Fruit fly (Drosophila melanogaster) whole organism, prepupa: ENCODE data around the gene asf1.
A peak's percentile ranks its signal among the peaks of the same experiment; 100 is the strongest.

Source experiments
- Blimp-1 ChIP-seq: fragments of 200-800 bp; sonication (Bioruptor generic); optimal IDR thresholded peaks from 3 replicates; lab custom pipeline; 2017; ENCODE audit warnings: missing biosample characterization, missing genetic modification characterization, mild to moderate bottlenecking, moderate library complexity, missing genetic modification reagents
- CG10631 ChIP-seq: fragments of 200-800 bp; sonication (Bioruptor generic); optimal IDR thresholded peaks from 2 replicates; lab custom pipeline; 2016; ENCODE audit warnings: missing biosample characterization, missing genetic modification characterization
- CG10669 ChIP-seq: fragments of 200-800 bp; sonication (Bioruptor generic); optimal IDR thresholded peaks from 3 replicates; lab custom pipeline; 2018; ENCODE audit warnings: missing biosample characterization, mild to moderate bottlenecking, missing genetic modification characterization, moderate library complexity
- CG11294 ChIP-seq: fragments of 200-800 bp; sonication (Bioruptor generic); IDR thresholded peaks from 2 replicates; pipeline ENCODE4 v1.3.6; 2022; ENCODE audit warnings: missing biosample characterization, missing genetic modification characterization
- CG11762 ChIP-seq: fragments of 200-800 bp; sonication (Bioruptor generic); optimal IDR thresholded peaks from 3 replicates; lab custom pipeline; 2016; ENCODE audit warnings: missing biosample characterization, missing genetic modification characterization; ENCODE audit not compliant: insufficient read depth
- CG15336 ChIP-seq: fragments of 200-800 bp; sonication (Bioruptor generic); IDR thresholded peaks from 2 replicates; pipeline ENCODE4 v1.3.6; 2022; ENCODE audit warnings: missing biosample characterization, missing genetic modification characterization
- CG1621 ChIP-seq: fragments of 200-800 bp; sonication (Bioruptor generic); optimal IDR thresholded peaks from 3 replicates; lab custom pipeline; 2018; ENCODE audit warnings: missing biosample characterization, mild to moderate bottlenecking, missing genetic modification characterization
- CG16779 ChIP-seq: fragments of 200-800 bp; sonication (Bioruptor generic); optimal IDR thresholded peaks from 3 replicates; lab custom pipeline; 2017; ENCODE audit warnings: missing biosample characterization, mild to moderate bottlenecking, missing genetic modification characterization
- CG31627 ChIP-seq: fragments of 200-800 bp; sonication (Bioruptor generic); optimal IDR thresholded peaks from 3 replicates; lab custom pipeline; 2016; ENCODE audit warnings: missing biosample characterization, missing genetic modification characterization
- CG32006 ChIP-seq: fragments of 200-800 bp; sonication (Bioruptor generic); optimal IDR thresholded peaks from 3 replicates; lab custom pipeline; 2017; ENCODE audit warnings: missing biosample characterization, mild to moderate bottlenecking, missing genetic modification characterization
- CG34406 ChIP-seq: fragments of 200-800 bp; sonication (Bioruptor generic); optimal IDR thresholded peaks from 3 replicates; lab custom pipeline; 2016; ENCODE audit warnings: missing biosample characterization, missing genetic modification characterization
- CG3919 ChIP-seq: fragments of 200-800 bp; sonication (Bioruptor generic); optimal IDR thresholded peaks from 3 replicates; lab custom pipeline; 2016; ENCODE audit warnings: missing biosample characterization, missing genetic modification characterization
- CG4318 ChIP-seq: fragments of 200-800 bp; sonication (Bioruptor generic); optimal IDR thresholded peaks from 3 replicates; lab custom pipeline; 2017; ENCODE audit warnings: missing biosample characterization, mild to moderate bottlenecking, missing genetic modification characterization
- CG6163 ChIP-seq: fragments of 200-800 bp; sonication (Bioruptor generic); IDR thresholded peaks from 3 replicates; pipeline ENCODE4 v1.3.6; 2022; ENCODE audit warnings: missing biosample characterization, missing genetic modification characterization
- CG6276 ChIP-seq: fragments of 200-800 bp; sonication (Bioruptor generic); optimal IDR thresholded peaks from 2 replicates; lab custom pipeline; 2017; ENCODE audit warnings: missing biosample characterization, mild to moderate bottlenecking, missing genetic modification characterization
- CG6792 ChIP-seq: fragments of 200-800 bp; sonication (Bioruptor generic); optimal IDR thresholded peaks from 3 replicates; lab custom pipeline; 2016; ENCODE audit warnings: missing biosample characterization, missing genetic modification characterization
- CG6854 ChIP-seq: fragments of 200-800 bp; sonication (Bioruptor generic); optimal IDR thresholded peaks from 2 replicates; lab custom pipeline; 2017; ENCODE audit warnings: missing biosample characterization, mild to moderate bottlenecking, missing genetic modification characterization
- CG7368 ChIP-seq: fragments of 200-800 bp; sonication (Bioruptor generic); optimal IDR thresholded peaks from 3 replicates; lab custom pipeline; 2016; ENCODE audit warnings: missing biosample characterization, missing genetic modification characterization
- CG8119 ChIP-seq: fragments of 200-800 bp; sonication (Bioruptor generic); IDR thresholded peaks from 3 replicates; pipeline ENCODE4 v1.3.6; 2022; ENCODE audit warnings: missing biosample characterization, missing genetic modification characterization
- CG8319 ChIP-seq: fragments of 200-800 bp; sonication (Bioruptor generic); optimal IDR thresholded peaks from 3 replicates; lab custom pipeline; 2016; ENCODE audit warnings: missing biosample characterization, missing genetic modification characterization
- CG8632 ChIP-seq: fragments of 200-800 bp; sonication (Bioruptor generic); optimal IDR thresholded peaks from 3 replicates; lab custom pipeline; 2016; ENCODE audit warnings: missing biosample characterization, missing genetic modification characterization
- CG9139 ChIP-seq: fragments of 200-800 bp; sonication (Bioruptor generic); optimal IDR thresholded peaks from 3 replicates; lab custom pipeline; 2017; ENCODE audit warnings: missing biosample characterization, mild to moderate bottlenecking, missing genetic modification characterization
- Eip75B ChIP-seq: fragments of 200-800 bp; sonication (Bioruptor generic); optimal IDR thresholded peaks from 3 replicates; lab custom pipeline; 2016; ENCODE audit warnings: missing biosample characterization, missing genetic modification characterization
- Eip78C ChIP-seq: fragments of 200-800 bp; sonication (Bioruptor generic); peaks from one replicate; lab custom pipeline; 2016; ENCODE audit warnings: missing biosample characterization, missing genetic modification characterization
- Eip93F ChIP-seq: fragments of 200-800 bp; sonication (Bioruptor generic); optimal IDR thresholded peaks from 2 replicates; lab custom pipeline; 2016; ENCODE audit warnings: missing biosample characterization, mild to moderate bottlenecking, missing genetic modification characterization
- Ets21C ChIP-seq: fragments of 200-800 bp; sonication (Bioruptor generic); optimal IDR thresholded peaks from 3 replicates; lab custom pipeline; 2016; ENCODE audit warnings: missing biosample characterization, missing genetic modification characterization
- Ets96B ChIP-seq: fragments of 200-800 bp; optimal IDR thresholded peaks from 2 replicates; lab custom pipeline; 2019; ENCODE audit warnings: missing biosample characterization, mild to moderate bottlenecking, missing genetic modification characterization, moderate library complexity
- Gug ChIP-seq: fragments of 200-800 bp; sonication (Bioruptor generic); IDR thresholded peaks from 2 replicates; pipeline ENCODE4 v1.3.6; 2022; ENCODE audit warnings: missing biosample characterization, missing genetic modification characterization
- Hr38 ChIP-seq: sonication (Bioruptor generic); optimal IDR thresholded peaks from 2 replicates; lab custom pipeline; 2016; ENCODE audit warnings: missing biosample characterization, missing genetic modification characterization
- Hr39 ChIP-seq: fragments of 200-800 bp; sonication (Bioruptor generic); optimal IDR thresholded peaks from 2 replicates; lab custom pipeline; 2016; ENCODE audit warnings: missing biosample characterization, missing genetic modification characterization
- Hr4 ChIP-seq: fragments of 200-800 bp; sonication (Bioruptor generic); optimal IDR thresholded peaks from 3 replicates; lab custom pipeline; 2016; ENCODE audit warnings: missing biosample characterization, missing genetic modification characterization
- Met ChIP-seq: fragments of 200-800 bp; sonication (Bioruptor generic); optimal IDR thresholded peaks from 3 replicates; lab custom pipeline; 2016; ENCODE audit warnings: missing biosample characterization, missing genetic modification characterization
- OdsH ChIP-seq: fragments of 200-800 bp; sonication (Bioruptor generic); optimal IDR thresholded peaks from 3 replicates; lab custom pipeline; 2016; ENCODE audit warnings: missing biosample characterization, missing genetic modification characterization
- Smox ChIP-seq: fragments of 200-800 bp; sonication (Bioruptor generic); optimal IDR thresholded peaks from 3 replicates; lab custom pipeline; 2016; ENCODE audit warnings: missing biosample characterization, missing genetic modification characterization
- Sox102F ChIP-seq: fragments of 200-800 bp; sonication (Bioruptor generic); optimal IDR thresholded peaks from 2 replicates; lab custom pipeline; 2016; ENCODE audit warnings: missing biosample characterization, mild to moderate bottlenecking, missing genetic modification characterization
- Sox14 ChIP-seq: fragments of 200-800 bp; sonication (Bioruptor generic); optimal IDR thresholded peaks from 3 replicates; lab custom pipeline; 2016; ENCODE audit warnings: missing biosample characterization, missing genetic modification characterization
- Sox15 ChIP-seq: fragments of 200-800 bp; sonication (Bioruptor generic); optimal IDR thresholded peaks from 3 replicates; lab custom pipeline; 2016; ENCODE audit warnings: missing biosample characterization, missing genetic modification characterization
- achi ChIP-seq: fragments of 200-800 bp; sonication (Bioruptor generic); optimal IDR thresholded peaks from 3 replicates; lab custom pipeline; 2016; ENCODE audit warnings: missing biosample characterization, missing genetic modification characterization
- acj6 ChIP-seq: fragments of 200-800 bp; sonication (Bioruptor generic); optimal IDR thresholded peaks from 3 replicates; lab custom pipeline; 2016; ENCODE audit warnings: missing biosample characterization, missing genetic modification characterization
- cyc ChIP-seq: fragments of 200-800 bp; sonication (Bioruptor generic); optimal IDR thresholded peaks from 3 replicates; lab custom pipeline; 2016; ENCODE audit warnings: missing biosample characterization, missing genetic modification characterization
- dac ChIP-seq: fragments of 200-800 bp; sonication (Bioruptor generic); optimal IDR thresholded peaks from 2 replicates; lab custom pipeline; 2017; ENCODE audit warnings: missing biosample characterization, mild to moderate bottlenecking, missing genetic modification characterization
- dsx ChIP-seq: fragments of 200-800 bp; optimal IDR thresholded peaks from 3 replicates; lab custom pipeline; 2019; ENCODE audit warnings: missing biosample characterization, mild to moderate bottlenecking, missing genetic modification characterization, moderate library complexity; ENCODE audit not compliant: poor library complexity, severe bottlenecking
- eg ChIP-seq: fragments of 200-800 bp; sonication (Bioruptor generic); IDR thresholded peaks from 3 replicates; pipeline ENCODE4 v1.3.6; 2022; ENCODE audit warnings: missing biosample characterization, missing genetic modification characterization
- esn ChIP-seq: fragments of 200-800 bp; sonication (Bioruptor generic); optimal IDR thresholded peaks from 2 replicates; lab custom pipeline; 2016; ENCODE audit warnings: missing biosample characterization, mild to moderate bottlenecking, missing genetic modification characterization, moderate library complexity
- fd59A ChIP-seq: fragments of 200-800 bp; sonication (Bioruptor generic); optimal IDR thresholded peaks from 2 replicates; lab custom pipeline; 2017; ENCODE audit warnings: missing biosample characterization, mild to moderate bottlenecking, missing genetic modification characterization, missing genetic modification reagents
- fd85E ChIP-seq: fragments of 200-800 bp; sonication (Bioruptor generic); optimal IDR thresholded peaks from 3 replicates; lab custom pipeline; 2016; ENCODE audit warnings: missing biosample characterization, missing genetic modification characterization
- fkh ChIP-seq: fragments of 200-800 bp; sonication (Bioruptor generic); optimal IDR thresholded peaks from 3 replicates; lab custom pipeline; 2017; ENCODE audit warnings: missing biosample characterization, mild to moderate bottlenecking, missing genetic modification characterization, moderate library complexity
- lz ChIP-seq: fragments of 200-800 bp; sonication (Bioruptor generic); optimal IDR thresholded peaks from 3 replicates; lab custom pipeline; 2016; ENCODE audit warnings: missing biosample characterization, missing genetic modification characterization
- net ChIP-seq: fragments of 200-800 bp; sonication (Bioruptor generic); optimal IDR thresholded peaks from 3 replicates; lab custom pipeline; 2016; ENCODE audit warnings: missing biosample characterization, missing genetic modification characterization
- pdm3 ChIP-seq: fragments of 200-800 bp; sonication (Bioruptor generic); optimal IDR thresholded peaks from 3 replicates; lab custom pipeline; 2016; ENCODE audit warnings: missing biosample characterization, missing genetic modification characterization
- spab ChIP-seq: fragments of 200-800 bp; sonication (Bioruptor generic); optimal IDR thresholded peaks from 2 replicates; lab custom pipeline; 2017; ENCODE audit warnings: missing biosample characterization, mild to moderate bottlenecking, missing genetic modification characterization, missing genetic modification reagents
- svp ChIP-seq: fragments of 200-800 bp; sonication (Bioruptor generic); peaks from one replicate; lab custom pipeline; 2016; ENCODE audit warnings: missing biosample characterization, missing genetic modification characterization
- topi ChIP-seq: fragments of 200-800 bp; sonication (Bioruptor generic); optimal IDR thresholded peaks from 3 replicates; lab custom pipeline; 2016; ENCODE audit warnings: missing biosample characterization, missing genetic modification characterization
- vri ChIP-seq: fragments of 200-800 bp; sonication (Bioruptor generic); optimal IDR thresholded peaks from 3 replicates; lab custom pipeline; 2016; ENCODE audit warnings: missing biosample characterization, mild to moderate bottlenecking, missing genetic modification characterization

Gene asf1

DNA sequence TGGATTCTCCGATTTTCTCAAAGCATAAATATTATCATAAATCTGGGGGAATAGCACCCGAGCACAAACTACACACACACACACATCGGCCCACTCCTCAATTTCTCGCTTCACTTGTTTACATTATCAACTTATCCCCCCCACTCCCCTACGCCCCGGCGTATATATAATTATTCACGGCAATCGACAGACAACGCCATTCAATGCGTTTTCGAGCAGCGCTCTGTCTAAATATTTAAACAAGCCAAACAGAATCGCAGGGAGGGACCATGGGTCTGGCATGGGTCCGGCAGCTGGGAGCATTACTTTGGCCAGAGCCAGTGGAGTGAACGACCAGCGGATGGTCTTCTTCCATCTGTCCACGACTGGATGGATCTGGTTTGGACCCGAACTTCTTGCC, 43.0 kb upstream of the asf1 start:
- no peak for TF ChIP-seq cyc
- TF ChIP-seq lz (GFP tag; lab: Kevin White, UChicago), result no peak
- TF ChIP-seq CG11294 (GFP tag; lab: Robert Waterston, UW), result no peak
- no peak for TF ChIP-seq spab (GFP tag; lab: Kevin White, UChicago)
- peak; percentile 17 for TF ChIP-seq achi (GFP tag; lab: Kevin White, UChicago)
- TF ChIP-seq Met (GFP tag; lab: Kevin White, UChicago), result peak; percentile 50
- TF ChIP-seq CG10631 (GFP tag; lab: Kevin White, UChicago), result no peak
- TF ChIP-seq Ets96B (tag; lab: Kevin White, UChicago), result no peak
- no peak for TF ChIP-seq Sox15 (GFP tag; lab: Kevin White, UChicago)
- TF ChIP-seq CG8319 (GFP tag; lab: Kevin White, UChicago), result no peak
- TF ChIP-seq dsx (GFP tag; lab: Kevin White, UChicago), result no peak
- no peak for TF ChIP-seq Eip75B (GFP tag; lab: Kevin White, UChicago)
- no peak for TF ChIP-seq eg (GFP tag; lab: Robert Waterston, UW)
- peak; percentile 3 for TF ChIP-seq CG31627 (GFP tag; lab: Kevin White, UChicago)
- TF ChIP-seq CG4318 (GFP tag; lab: Kevin White, UChicago), result no peak
- no peak for TF ChIP-seq CG16779 (tag; lab: Kevin White, UChicago)
- no peak for TF ChIP-seq CG34406 (GFP tag; lab: Kevin White, UChicago)
- no peak for TF ChIP-seq Ets21C (GFP tag; lab: Kevin White, UChicago)
- peak; percentile 30 for TF ChIP-seq Sox102F
- no peak for TF ChIP-seq OdsH (GFP tag; lab: Kevin White, UChicago)
- TF ChIP-seq fd85E (GFP tag; lab: Kevin White, UChicago), result no peak
- peak; percentile 94 for TF ChIP-seq fkh
- TF ChIP-seq CG7368, result peak; percentile 7
- TF ChIP-seq CG15336, result no peak
- TF ChIP-seq CG10669, result no peak
- no peak for TF ChIP-seq CG9139
- peak; percentile 14 for TF ChIP-seq CG6792 (GFP tag; lab: Kevin White, UChicago)
- TF ChIP-seq CG32006 (GFP tag; lab: Kevin White, UChicago), result no peak
- TF ChIP-seq svp (GFP tag; lab: Kevin White, UChicago), result peak; percentile 25
- peak; percentile 14 for TF ChIP-seq Smox (GFP tag; lab: Kevin White, UChicago)
- no peak for TF ChIP-seq fd59A
- peak; percentile 44 for TF ChIP-seq esn (GFP tag; lab: Kevin White, UChicago)
- TF ChIP-seq Eip78C (GFP tag; lab: Kevin White, UChicago), result peak; percentile 20
- no peak for TF ChIP-seq net (GFP tag; lab: Kevin White, UChicago)
- TF ChIP-seq Hr4 (GFP tag; lab: Kevin White, UChicago), result no peak
- peak; percentile 64 for TF ChIP-seq vri (GFP tag; lab: Kevin White, UChicago)
- TF ChIP-seq CG6276 (GFP tag; lab: Kevin White, UChicago), result no peak
- TF ChIP-seq CG6163 (GFP tag; lab: Robert Waterston, UW), result no peak
- no peak for TF ChIP-seq dac (GFP tag; lab: Kevin White, UChicago)
- no peak for TF ChIP-seq CG3919
- peak; percentile 29 for TF ChIP-seq CG8632 (GFP tag; lab: Kevin White, UChicago)
- no peak for TF ChIP-seq acj6 (GFP tag; lab: Kevin White, UChicago)
- no peak for TF ChIP-seq Gug (GFP tag; lab: Robert Waterston, UW)
- no peak for TF ChIP-seq Eip93F (GFP tag; lab: Kevin White, UChicago)
- TF ChIP-seq CG6854 (GFP tag; lab: Kevin White, UChicago), result no peak
- TF ChIP-seq CG8119, result no peak
- peak; percentile 4 for TF ChIP-seq pdm3 (GFP tag; lab: Kevin White, UChicago)
- TF ChIP-seq Hr39 (GFP tag; lab: Kevin White, UChicago), result no peak
- no peak for TF ChIP-seq CG1621 (tag; lab: Kevin White, UChicago)
- TF ChIP-seq Sox14 (GFP tag; lab: Kevin White, UChicago), result no peak
- no peak for TF ChIP-seq topi (GFP tag; lab: Kevin White, UChicago)
- no peak for TF ChIP-seq Blimp-1
- TF ChIP-seq Hr38 (GFP tag; lab: Kevin White, UChicago), result no peak
- TF ChIP-seq CG11762 (GFP tag; lab: Kevin White, UChicago), result no peak
